Worm (Caenorhabditis elegans): ENCODE results near the gene ttr-16.
A peak's percentile ranks its signal among the peaks of the same experiment; 100 is the strongest.

DNA sequence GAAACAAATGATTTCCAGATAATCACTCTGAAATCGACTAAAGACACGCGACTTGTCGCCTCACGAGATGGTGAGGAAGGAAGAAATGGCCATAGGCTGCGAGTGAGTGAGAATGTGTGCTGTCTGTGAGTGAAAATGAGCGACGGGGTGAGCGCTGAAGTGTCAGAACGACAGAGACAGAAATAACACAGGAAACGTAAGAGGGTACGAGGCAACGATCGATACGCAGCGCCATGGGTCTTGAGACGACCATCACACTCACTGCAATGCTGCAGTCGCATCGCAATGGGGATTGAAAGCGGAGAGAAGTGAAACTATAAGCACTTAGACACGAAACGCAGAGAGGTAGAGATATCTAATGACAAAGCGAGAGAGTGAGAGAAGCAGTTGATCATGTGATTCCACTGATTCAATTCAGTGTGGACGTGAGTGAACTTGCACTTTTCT lies 18.9 kb upstream of the ttr-16 start:
- no peak for TF ChIP-seq nhr-28 (tag; optimal IDR thresholded peaks at IDR 0.05)
- peak; percentile 54 for TF ChIP-seq nhr-76 (tag; optimal IDR thresholded peaks at IDR 0.05)
- peak; percentile 80 for TF ChIP-seq skn-1 (tag; optimal IDR thresholded peaks at IDR 0.05)
- peak; percentile 55 for TF ChIP-seq snpc-4 (tag; optimal IDR thresholded peaks at IDR 0.05)
- TF ChIP-seq nfya-1 (tag; optimal IDR thresholded peaks at IDR 0.05; ENCODE audit: insufficient read depth), result peak; percentile 94
- TF ChIP-seq aly-2 (tag; optimal IDR thresholded peaks at IDR 0.05), result no peak
- no peak for TF ChIP-seq eor-1 (tag; optimal IDR thresholded peaks at IDR 0.05)
- peak; percentile 91 for TF ChIP-seq egl-27 (tag; optimal IDR thresholded peaks at IDR 0.05)
- peak; percentile 89 for TF ChIP-seq ama-1 (optimal IDR thresholded peaks at IDR 0.05)
